Fruit fly (Drosophila melanogaster): Measurements from ENCODE around the gene CG4768.
A peak's percentile ranks its signal among the peaks of the same experiment; 100 is the strongest.

The CG4768 gene

dm6 chrX:16813226-16813625 is 21.3 kb downstream of the CG4768 start (continued):
- TF ChIP-seq fu2 (GFP tag; optimal IDR thresholded peaks at IDR 0.05) (no peak), Mad (GFP tag; optimal IDR thresholded peaks at IDR 0.05) (no peak), CG1233 (GFP tag; optimal IDR thresholded peaks at IDR 0.05) (no peak), NFAT (GFP tag; IDR thresholded peaks at IDR 0.05) (no peak), sens (GFP tag) (no peak), dan (GFP tag; IDR thresholded peaks at IDR 0.05) (no peak), pita (GFP tag; optimal IDR thresholded peaks at IDR 0.05) (no peak), CG7786 (GFP tag; optimal IDR thresholded peaks at IDR 0.05) (no peak), CG6175 (GFP tag; IDR thresholded peaks at IDR 0.05) (no peak), Drgx (GFP tag; IDR thresholded peaks at IDR 0.05) (no peak), nerfin-2 (GFP tag; IDR thresholded peaks at IDR 0.05; ENCODE audit: partially characterized antibody) (no peak), CrebB (tag; optimal IDR thresholded peaks at IDR 0.05) (no peak), CG6254 (GFP tag; optimal IDR thresholded peaks at IDR 0.05) (no peak), CG2199 (GFP tag; IDR thresholded peaks at IDR 0.05) (no peak), abd-A (tag; optimal IDR thresholded peaks at IDR 0.05) (no peak), lmd (GFP tag; IDR thresholded peaks at IDR 0.05) (no peak), schlank (tag; optimal IDR thresholded peaks at IDR 0.05) (no peak), CG9797 (GFP tag; optimal IDR thresholded peaks at IDR 0.05) (no peak), sd (tag; optimal IDR thresholded peaks at IDR 0.05) (no peak), usp (GFP tag; optimal IDR thresholded peaks at IDR 0.05) (no peak), emc (GFP tag; optimal IDR thresholded peaks at IDR 0.05) (no peak), prd (optimal IDR thresholded peaks at IDR 0.05) (no peak), prd (GFP tag; IDR thresholded peaks at IDR 0.05) (0 out of 3 replicates have a peak, but pooled peaks have one; percentile 33), HmgD (GFP tag; optimal IDR thresholded peaks at IDR 0.05) (no peak), CG8359 (GFP tag; optimal IDR thresholded peaks at IDR 0.05; ENCODE audit: borderline replicate concordance) (no peak), pzg (GFP tag; optimal IDR thresholded peaks at IDR 0.05) (no peak), Nf-YB (GFP tag; optimal IDR thresholded peaks at IDR 0.05) (no peak), fd102C (GFP tag; optimal IDR thresholded peaks at IDR 0.05) (no peak), CG17802 (tag; optimal IDR thresholded peaks at IDR 0.05) (no peak), shn (GFP tag; optimal IDR thresholded peaks at IDR 0.05) (no peak), Atf-2 (GFP tag; optimal IDR thresholded peaks at IDR 0.05) (no peak), CG30431 (GFP tag; optimal IDR thresholded peaks at IDR 0.05) (no peak), ash1 (GFP tag; optimal IDR thresholded peaks at IDR 0.05) (no peak), inv (GFP tag; IDR thresholded peaks at IDR 0.05; ENCODE audit: partially characterized antibody) (no peak), stwl (tag; optimal IDR thresholded peaks at IDR 0.05) (no peak), lov (optimal IDR thresholded peaks at IDR 0.05) (no peak), lov (GFP tag; IDR thresholded peaks at IDR 0.05) (no peak), trh (GFP tag; optimal IDR thresholded peaks at IDR 0.05) (no peak), Awh (GFP tag; IDR thresholded peaks at IDR 0.05) (0 out of 2 replicates have a peak, but pooled peaks have one; percentile 15), CG9727 (GFP tag; optimal IDR thresholded peaks at IDR 0.05) (peak; percentile 11), sug (tag; optimal IDR thresholded peaks at IDR 0.05) (no peak), lbe (GFP tag; optimal IDR thresholded peaks at IDR 0.05) (no peak), Blimp-1 (GFP tag; optimal IDR thresholded peaks at IDR 0.05) (peak; percentile 33), HLH4C (GFP tag; IDR thresholded peaks at IDR 0.05; ENCODE audit: partially characterized antibody) (no peak), CG4282 (GFP tag; optimal IDR thresholded peaks at IDR 0.05) (no peak), lilli (GFP tag; optimal IDR thresholded peaks at IDR 0.05) (no peak), zen2 (GFP tag; IDR thresholded peaks at IDR 0.05; ENCODE audit: partially characterized antibody) (no peak), Doc2 (GFP tag; IDR thresholded peaks at IDR 0.05) (no peak), CG8924 (tag; optimal IDR thresholded peaks at IDR 0.05) (peak; percentile 14), CG12071 (GFP tag; optimal IDR thresholded peaks at IDR 0.05) (no peak), CG18011 (GFP tag; optimal IDR thresholded peaks at IDR 0.05) (no peak), CG4707 (GFP tag; optimal IDR thresholded peaks at IDR 0.05) (no peak)

Measured in whole organism, embryonic.